Worm (Caenorhabditis elegans) whole organism, midembryonic: ENCODE measurements around the gene nog-1.

ENCODE experiments used
- T22C8.4 ChIP-seq: fragments of 200-800 bp; sonication (Bioruptor generic); IDR thresholded peaks from 2 replicates; pipeline ENCODE4 v1.3.6; 2022; ENCODE audit warnings: missing genetic modification characterization, missing compliant biosample characterization
- cog-1 ChIP-seq: sonication (generic microtip); optimal IDR thresholded peaks from 2 replicates; lab custom pipeline; 2016; ENCODE audit warnings: missing genetic modification characterization, missing compliant biosample characterization
- flt-1 ChIP-seq: fragments of 200-800 bp; sonication (Bioruptor generic); IDR thresholded peaks from 2 replicates; pipeline ENCODE4 v1.3.6; 2022; ENCODE audit warnings: missing genetic modification characterization, missing compliant biosample characterization
- klf-2 ChIP-seq: fragments of 200-800 bp; sonication (Bioruptor generic); conservative IDR thresholded peaks from 2 replicates; pipeline ENCODE4 v1.3.6; 2022; ENCODE audit warnings: missing genetic modification reagents, missing genetic modification characterization, missing compliant biosample characterization
- med-1 ChIP-seq: sonication (generic microtip); optimal IDR thresholded peaks from 2 replicates; lab custom pipeline; 2017; ENCODE audit warnings: missing genetic modification characterization, mild to moderate bottlenecking, missing compliant biosample characterization, antibody characterized with exemption, missing genetic modification reagents; ENCODE audit not compliant: insufficient read depth
- ref-1 ChIP-seq: fragments of 200-800 bp; sonication (Bioruptor generic); conservative IDR thresholded peaks from 2 replicates; pipeline ENCODE4 v1.3.6; 2022; ENCODE audit warnings: missing genetic modification reagents, missing genetic modification characterization, missing compliant biosample characterization
- tab-1 ChIP-seq: fragments of 200-800 bp; sonication (Bioruptor generic); IDR thresholded peaks from 2 replicates; pipeline ENCODE4 v1.3.6; 2022; ENCODE audit warnings: missing genetic modification characterization, missing compliant biosample characterization
- ztf-23 ChIP-seq: fragments of 200-800 bp; sonication (Bioruptor generic); IDR thresholded peaks from 2 replicates; pipeline ENCODE4 v1.3.6; 2022; ENCODE audit warnings: missing genetic modification reagents, missing genetic modification characterization, missing compliant biosample characterization
- ztf-29 ChIP-seq: fragments of 200-800 bp; sonication (Bioruptor generic); IDR thresholded peaks from 2 replicates; pipeline ENCODE4 v1.3.6; 2022; ENCODE audit warnings: missing genetic modification reagents, missing genetic modification characterization, missing compliant biosample characterization

Gene nog-1

DNA sequence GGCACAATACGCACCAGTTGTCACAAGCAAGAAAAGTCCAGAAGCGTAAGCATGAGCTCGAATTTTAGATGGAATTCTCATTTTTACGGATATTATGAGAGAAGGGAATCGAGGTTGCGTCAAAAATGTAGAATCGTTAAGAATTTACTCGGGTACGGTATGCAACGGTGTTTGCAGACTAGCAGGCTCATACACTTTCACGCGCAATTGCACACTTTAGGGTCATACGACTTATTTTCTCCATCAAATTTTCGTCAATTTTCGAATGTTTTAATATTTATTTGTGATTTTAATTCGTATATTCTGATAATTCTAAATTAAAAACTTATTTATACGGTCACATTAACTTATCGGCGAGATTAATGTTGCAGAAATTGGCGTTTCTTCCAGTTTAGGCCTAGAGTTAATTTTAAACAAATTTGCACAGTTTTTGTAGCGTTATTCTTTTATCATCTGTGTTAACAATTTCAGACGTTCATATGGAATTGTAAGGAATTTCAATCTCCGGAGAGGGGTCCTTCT is at the start of gene nog-1, which contains the start of gene T07A9.15:
Gene nog-1 (plus strand): TSS at position 472 of the 522 bp plus-strand sequence.
Gene T07A9.15 (minus strand): TSS at position 138 of the 522 bp plus-strand sequence.
- TF ChIP-seq tab-1 (GFP tag; lab: Robert Waterston, UW) (no peak), ref-1 (no peak), med-1 (GFP tag; lab: Kevin White, UChicago) (no peak), flt-1 (GFP tag; lab: Robert Waterston, UW) (0 out of 2 replicates have a peak, but pooled peaks have one; percentile 57), ztf-29 (no peak), klf-2 (GFP tag; lab: Robert Waterston, UW) (no peak), T22C8.4 (GFP tag; lab: Robert Waterston, UW) (no peak), cog-1 (tag; lab: Kevin White, UChicago) (no peak), ztf-23 (GFP tag; lab: Robert Waterston, UW) (peak; percentile 27; the same call in 1 of the 2 replicates)

DNA sequence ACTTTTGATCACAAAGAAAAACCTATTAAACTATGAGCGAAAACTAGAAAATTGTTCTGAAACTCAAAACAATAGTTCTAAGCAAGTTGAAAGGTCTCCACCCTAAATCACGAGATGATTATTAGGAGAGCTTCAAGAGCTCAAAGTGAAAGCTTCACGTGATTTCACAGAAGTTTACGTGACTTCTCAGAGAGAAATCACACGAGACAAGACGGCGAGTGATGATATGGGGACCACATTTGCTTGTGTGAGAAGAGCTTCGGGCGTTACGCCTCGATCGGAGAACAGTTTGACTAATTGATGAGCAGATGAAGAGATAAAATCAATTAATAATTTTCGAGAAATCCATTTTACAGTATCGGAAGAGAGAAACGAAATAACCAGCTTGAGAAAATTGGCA is 28.7 kb upstream of the nog-1 start:
- no peak for TF ChIP-seq T22C8.4 (GFP tag; lab: Robert Waterston, UW)
- TF ChIP-seq tab-1 (GFP tag; lab: Robert Waterston, UW): no peak
- TF ChIP-seq med-1 (GFP tag; lab: Kevin White, UChicago): no peak
- TF ChIP-seq ref-1: no peak
- TF ChIP-seq flt-1 (GFP tag; lab: Robert Waterston, UW): no peak
- TF ChIP-seq cog-1 (tag; lab: Kevin White, UChicago): no peak
- no peak for TF ChIP-seq ztf-29
- no peak for TF ChIP-seq klf-2 (GFP tag; lab: Robert Waterston, UW)
- TF ChIP-seq ztf-23 (GFP tag; lab: Robert Waterston, UW): no peak

DNA sequence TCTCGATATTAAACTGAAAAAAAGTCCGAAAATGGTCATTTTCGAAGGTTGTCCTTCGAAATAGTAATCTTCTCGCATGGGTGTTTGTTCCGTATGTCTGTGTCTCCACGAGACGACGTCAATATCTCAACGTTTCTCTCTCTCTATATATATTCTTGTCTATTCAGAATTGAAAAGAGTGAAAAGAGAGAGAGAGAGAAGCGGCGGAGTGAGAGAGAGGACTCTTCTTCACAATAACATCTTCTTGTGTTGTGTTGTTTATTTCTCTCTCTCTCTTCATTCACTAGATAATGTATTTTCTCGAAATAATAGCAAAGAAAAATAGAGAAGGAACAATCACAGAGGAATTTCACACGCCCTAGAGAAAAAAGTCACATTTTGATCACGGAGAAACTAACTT is 27.3 kb upstream of the nog-1 start:
- TF ChIP-seq cog-1 (tag; lab: Kevin White, UChicago): peak; percentile 25
- no peak for TF ChIP-seq med-1 (GFP tag; lab: Kevin White, UChicago)

DNA sequence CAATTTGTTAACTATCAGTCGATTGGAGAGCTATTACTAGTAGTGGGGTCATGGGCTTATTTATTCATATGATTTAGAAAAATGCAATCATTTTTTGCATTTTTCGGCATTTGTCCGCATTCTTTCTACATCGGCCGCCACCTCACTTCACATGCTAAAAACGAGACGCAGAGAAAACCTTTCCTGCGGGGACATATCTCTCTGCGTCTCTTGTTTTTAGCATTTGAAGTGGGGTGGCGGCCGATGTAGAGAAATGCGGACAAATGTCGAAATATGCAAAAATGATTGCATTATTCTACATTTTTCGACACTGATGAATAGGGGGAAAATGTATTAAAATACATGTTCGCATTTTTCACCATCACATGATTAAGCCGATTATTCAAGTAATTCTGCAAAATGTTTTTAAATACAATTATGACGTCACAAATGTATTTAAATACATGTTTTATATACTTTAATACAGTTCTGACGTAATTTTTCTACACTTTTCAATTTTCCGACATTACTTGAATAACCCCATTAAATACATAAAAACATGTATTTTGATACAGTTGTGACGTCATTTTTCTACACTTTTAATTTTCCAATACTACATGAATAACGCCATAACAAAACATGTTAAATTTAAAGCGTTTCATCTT is 21.4 kb upstream of the nog-1 start:
- no peak for TF ChIP-seq ref-1
- no peak for TF ChIP-seq klf-2 (GFP tag; lab: Robert Waterston, UW)
- TF ChIP-seq med-1 (GFP tag; lab: Kevin White, UChicago): no peak
- TF ChIP-seq T22C8.4 (GFP tag; lab: Robert Waterston, UW): no peak
- TF ChIP-seq ztf-23 (GFP tag; lab: Robert Waterston, UW): 0 out of 2 replicates have a peak, but pooled peaks have one; percentile 47
- TF ChIP-seq ztf-29: no peak
- peak; percentile 21; the same call in 1 of the 2 replicates for TF ChIP-seq flt-1 (GFP tag; lab: Robert Waterston, UW)
- peak; percentile 22 for TF ChIP-seq cog-1 (tag; lab: Kevin White, UChicago)
- no peak for TF ChIP-seq tab-1 (GFP tag; lab: Robert Waterston, UW)

DNA sequence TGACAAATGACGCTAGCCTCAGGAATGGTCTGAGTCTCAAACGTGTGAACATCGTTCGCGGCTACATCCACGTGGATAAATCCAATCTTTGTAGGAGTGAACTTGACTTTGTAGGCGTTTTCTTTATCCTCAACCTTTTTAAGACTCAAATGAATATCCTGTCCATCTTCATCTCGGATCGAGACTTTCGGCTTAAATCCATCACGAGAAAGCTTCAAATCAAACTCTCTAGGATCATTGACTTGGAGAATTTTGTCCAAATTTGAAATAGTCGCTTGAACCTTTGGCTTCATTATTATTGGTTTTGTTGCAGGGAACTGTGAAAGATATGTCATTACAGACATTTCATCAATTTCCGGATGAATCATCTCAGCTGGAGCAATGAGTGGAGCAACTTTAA is 19.7 kb upstream of the nog-1 start:
- TF ChIP-seq ztf-23 (GFP tag; lab: Robert Waterston, UW) (no peak), med-1 (GFP tag; lab: Kevin White, UChicago) (no peak), ref-1 (no peak), tab-1 (GFP tag; lab: Robert Waterston, UW) (no peak), T22C8.4 (GFP tag; lab: Robert Waterston, UW) (no peak), cog-1 (tag; lab: Kevin White, UChicago) (no peak), flt-1 (GFP tag; lab: Robert Waterston, UW) (no peak), ztf-29 (no peak), klf-2 (GFP tag; lab: Robert Waterston, UW) (no peak)

DNA sequence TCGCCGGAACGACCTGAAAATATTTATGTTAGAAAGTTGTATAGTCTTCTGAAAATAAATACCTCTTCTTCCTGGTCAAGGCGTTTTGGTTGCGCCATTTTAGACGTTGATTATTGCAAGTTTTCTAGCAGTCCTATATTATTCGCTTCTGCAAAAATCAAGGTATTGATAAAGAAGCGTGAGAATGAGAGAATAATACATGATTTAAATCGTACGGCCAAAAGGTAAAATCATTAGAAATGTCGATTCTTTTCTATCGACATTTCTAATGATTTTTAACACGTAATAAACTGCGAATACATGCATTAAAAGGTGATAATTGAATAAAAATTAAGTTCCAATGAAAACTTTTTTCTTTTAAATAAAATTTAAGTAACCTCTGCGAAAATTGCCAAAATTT is 17.8 kb upstream of the nog-1 start, which contains the start of gene fln-1:
Gene fln-1 (minus strand): TSS at position 101 of the 400 bp plus-strand sequence.
- TF ChIP-seq cog-1 (tag; lab: Kevin White, UChicago): no peak
- TF ChIP-seq ref-1: no peak
- TF ChIP-seq med-1 (GFP tag; lab: Kevin White, UChicago): no peak
- TF ChIP-seq ztf-23 (GFP tag; lab: Robert Waterston, UW): no peak
- TF ChIP-seq flt-1 (GFP tag; lab: Robert Waterston, UW): no peak
- no peak for TF ChIP-seq ztf-29
- TF ChIP-seq klf-2 (GFP tag; lab: Robert Waterston, UW): no peak
- no peak for TF ChIP-seq T22C8.4 (GFP tag; lab: Robert Waterston, UW)
- no peak for TF ChIP-seq tab-1 (GFP tag; lab: Robert Waterston, UW)

DNA sequence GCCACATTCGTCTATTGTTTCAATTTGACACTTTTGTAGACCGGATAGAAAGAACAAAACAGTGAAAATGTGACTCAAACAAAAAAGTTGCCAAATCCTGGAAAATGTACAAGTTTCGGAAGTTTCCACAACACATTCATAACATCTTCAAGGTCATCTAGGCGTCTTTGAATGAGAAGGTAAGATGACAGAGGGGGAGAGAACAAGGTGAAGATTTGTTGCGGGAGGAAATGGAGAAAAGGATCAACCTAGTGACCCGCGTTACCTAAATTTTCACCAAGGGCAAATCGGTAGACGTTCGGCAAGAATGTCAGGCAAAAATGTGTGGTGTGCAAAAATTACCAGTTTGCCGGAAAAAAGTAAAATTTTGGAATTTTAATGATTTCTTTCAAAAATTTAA is 15.9 kb upstream of the nog-1 start:
- no peak for TF ChIP-seq ztf-23 (GFP tag; lab: Robert Waterston, UW)
- TF ChIP-seq cog-1 (tag; lab: Kevin White, UChicago): no peak
- no peak for TF ChIP-seq med-1 (GFP tag; lab: Kevin White, UChicago)
- TF ChIP-seq klf-2 (GFP tag; lab: Robert Waterston, UW): no peak
- TF ChIP-seq tab-1 (GFP tag; lab: Robert Waterston, UW): no peak
- no peak for TF ChIP-seq flt-1 (GFP tag; lab: Robert Waterston, UW)
- TF ChIP-seq T22C8.4 (GFP tag; lab: Robert Waterston, UW): no peak
- no peak for TF ChIP-seq ref-1
- TF ChIP-seq ztf-29: no peak

DNA sequence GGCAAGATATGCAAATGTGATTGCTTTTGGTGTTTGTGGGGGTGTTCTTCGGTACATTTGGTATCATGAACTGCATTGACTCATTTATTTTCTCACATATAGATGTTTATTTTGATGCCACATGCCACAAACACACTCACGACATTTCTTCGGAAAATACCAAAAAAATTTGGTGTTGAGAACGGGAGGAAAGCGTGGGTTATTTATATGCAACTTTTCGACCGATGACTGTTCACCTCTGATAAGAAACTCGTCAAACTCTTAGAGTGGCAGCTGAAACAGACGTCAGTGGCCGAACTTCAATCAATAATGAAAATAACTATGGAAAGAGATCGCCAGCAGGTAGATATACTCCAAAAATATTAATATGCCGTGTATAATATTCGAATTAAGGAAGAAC is 15.3 kb upstream of the nog-1 start:
- TF ChIP-seq T22C8.4 (GFP tag; lab: Robert Waterston, UW) (no peak), flt-1 (GFP tag; lab: Robert Waterston, UW) (no peak), ztf-29 (no peak), med-1 (GFP tag; lab: Kevin White, UChicago) (no peak), ztf-23 (GFP tag; lab: Robert Waterston, UW) (no peak), klf-2 (GFP tag; lab: Robert Waterston, UW) (no peak), ref-1 (no peak), tab-1 (GFP tag; lab: Robert Waterston, UW) (no peak), cog-1 (tag; lab: Kevin White, UChicago) (no peak)

DNA sequence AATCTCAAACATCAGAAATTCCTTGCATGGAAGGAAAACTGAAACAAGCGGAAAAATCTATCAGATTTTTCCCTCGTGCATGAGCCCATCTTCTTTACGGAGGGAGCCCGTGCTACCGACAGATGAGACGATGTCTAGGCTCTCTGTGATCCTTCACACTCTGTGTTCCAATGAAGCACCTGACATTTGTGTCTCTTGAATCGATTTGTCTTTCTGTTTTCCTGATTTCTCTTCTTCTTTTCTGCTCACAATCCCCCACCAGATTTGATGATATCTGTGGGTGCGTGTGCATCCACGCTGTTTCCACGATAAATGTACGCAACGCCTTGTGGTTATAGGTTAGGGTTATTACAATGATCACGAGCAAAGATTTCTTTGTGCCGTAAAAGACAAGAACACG is 14.8 kb upstream of the nog-1 start:
- no peak for TF ChIP-seq ztf-29
- TF ChIP-seq med-1 (GFP tag; lab: Kevin White, UChicago): no peak
- no peak for TF ChIP-seq cog-1 (tag; lab: Kevin White, UChicago)
- no peak for TF ChIP-seq flt-1 (GFP tag; lab: Robert Waterston, UW)
- no peak for TF ChIP-seq T22C8.4 (GFP tag; lab: Robert Waterston, UW)
- no peak for TF ChIP-seq klf-2 (GFP tag; lab: Robert Waterston, UW)
